Worm (Caenorhabditis elegans) whole organism, L1 larva: Measurements from ENCODE around the gene lcmt-1.
A peak's percentile ranks its signal among the peaks of the same experiment; 100 is the strongest.

Source experiments
- C04F5.9 ChIP-seq: sonication (generic microtip); optimal IDR thresholded peaks from 2 replicates; lab custom pipeline; 2016; ENCODE audit warnings: missing genetic modification characterization, missing compliant biosample characterization
- Y116A8C.19 ChIP-seq: sonication (generic microtip); optimal IDR thresholded peaks from 2 replicates; lab custom pipeline; 2016; ENCODE audit warnings: missing compliant biosample characterization, missing genetic modification characterization, borderline replicate concordance
- aha-1 ChIP-seq: fragments of 150-350 bp; optimal IDR thresholded peaks from 2 replicates; lab custom pipeline; 2014; ENCODE audit warnings: missing biosample characterization, missing genetic modification characterization
- alr-1 ChIP-seq: fragments of 200-800 bp; sonication (Bioruptor generic); optimal IDR thresholded peaks from 2 replicates; lab custom pipeline; 2018; ENCODE audit warnings: borderline replicate concordance, mild to moderate bottlenecking, missing genetic modification characterization, missing compliant biosample characterization
- aly-2 ChIP-seq: fragments of 150-350 bp; optimal IDR thresholded peaks from 2 replicates; lab custom pipeline; 2014; ENCODE audit warnings: missing biosample characterization, missing genetic modification characterization
- ama-1 ChIP-seq: fragments of 150-350 bp; optimal IDR thresholded peaks from 2 replicates; lab custom pipeline; 2014
- blmp-1 ChIP-seq: fragments of 150-350 bp; optimal IDR thresholded peaks from 2 replicates; lab custom pipeline; 2014; ENCODE audit warnings: missing biosample characterization, missing genetic modification characterization
- ceh-8 ChIP-seq: fragments of 200-800 bp; sonication (Bioruptor generic); optimal IDR thresholded peaks from 2 replicates; lab custom pipeline; 2018; ENCODE audit warnings: mild to moderate bottlenecking, missing genetic modification characterization, moderate library complexity, missing compliant biosample characterization
- ceh-82 ChIP-seq, 3 experiments: fragments of 150-350 bp in 1 of 3; sonication (generic microtip) in 2 of 3; optimal IDR thresholded peaks; 2 replicates each; lab custom pipeline; 2014 to 2017; ENCODE audit warnings: missing biosample characterization in 3 of 3, missing genetic modification characterization in 3 of 3
- ceh-90 ChIP-seq: sonication (generic microtip); optimal IDR thresholded peaks from 2 replicates; lab custom pipeline; 2016; ENCODE audit warnings: missing genetic modification characterization, missing compliant biosample characterization
- ces-1 ChIP-seq: fragments of 150-350 bp; optimal IDR thresholded peaks from 2 replicates; lab custom pipeline; 2014; ENCODE audit warnings: missing biosample characterization, missing genetic modification reagents, missing genetic modification characterization
- dpl-1 ChIP-seq, 3 experiments: fragments of 150-350 bp in 2 of 3; sonication (generic microtip) in 1 of 3; optimal IDR thresholded peaks; 2 replicates each; lab custom pipeline; 2014 to 2017; ENCODE audit warnings: missing biosample characterization in 3 of 3, missing genetic modification characterization in 3 of 3, missing genetic modification reagents in 3 of 3
- efl-1 ChIP-seq, 4 experiments: fragments of 150-350 bp; optimal IDR thresholded peaks in 3 of 4; peaks in 1 of 4; 1 replicate in 1 of 4; 2 replicates in 3 of 4; lab custom pipeline; 2014; ENCODE audit warnings: missing biosample characterization in 2 of 4, missing genetic modification characterization in 2 of 4, missing genetic modification reagents in 2 of 4
- efl-3 ChIP-seq: fragments of 200-800 bp; sonication (Bioruptor generic); optimal IDR thresholded peaks from 2 replicates; lab custom pipeline; 2018; ENCODE audit warnings: mild to moderate bottlenecking, missing genetic modification characterization, missing compliant biosample characterization
- egl-13 ChIP-seq: sonication (generic microtip); optimal IDR thresholded peaks from 2 replicates; lab custom pipeline; 2016; ENCODE audit warnings: missing genotype, missing genetic modification reagents, missing genetic modification characterization, missing compliant biosample characterization
- elt-2 ChIP-seq: sonication (generic microtip); optimal IDR thresholded peaks from 2 replicates; lab custom pipeline; 2016; ENCODE audit warnings: missing genetic modification characterization, mild to moderate bottlenecking, inconsistent platforms, missing compliant biosample characterization, missing genetic modification reagents
- ets-5 ChIP-seq: fragments of 200-800 bp; sonication (Bioruptor generic); IDR thresholded peaks from 2 replicates; pipeline ENCODE4 v1.3.6; 2022; ENCODE audit warnings: missing genetic modification characterization, missing compliant biosample characterization
- fkh-8 ChIP-seq: sonication (generic microtip); optimal IDR thresholded peaks from 2 replicates; lab custom pipeline; 2016; ENCODE audit warnings: mild to moderate bottlenecking, missing genetic modification characterization, missing compliant biosample characterization
- fos-1 ChIP-seq: fragments of 150-350 bp; optimal IDR thresholded peaks from 2 replicates; lab custom pipeline; 2014; ENCODE audit warnings: missing biosample characterization, missing genetic modification characterization
- grh-1 ChIP-seq: fragments of 200-800 bp; sonication (Bioruptor generic); IDR thresholded peaks from 2 replicates; pipeline ENCODE4 v1.3.6; 2022; ENCODE audit warnings: missing genetic modification reagents, missing genetic modification characterization, missing compliant biosample characterization
- hpl-2 ChIP-seq: fragments of 150-350 bp; optimal IDR thresholded peaks from 2 replicates; lab custom pipeline; 2014; ENCODE audit warnings: missing biosample characterization, missing genetic modification reagents, missing genetic modification characterization
- irx-1 ChIP-seq: sonication (generic microtip); optimal IDR thresholded peaks from 2 replicates; lab custom pipeline; 2016; ENCODE audit warnings: missing genetic modification characterization, missing compliant biosample characterization
- lin-14 ChIP-seq: fragments of 200-800 bp; sonication (Bioruptor generic); optimal IDR thresholded peaks from 2 replicates; lab custom pipeline; 2018; ENCODE audit warnings: mild to moderate bottlenecking, missing genetic modification characterization, moderate library complexity, missing compliant biosample characterization
- lin-15B ChIP-seq: fragments of 150-350 bp; sonication (generic microtip); optimal IDR thresholded peaks from 3 replicates; lab custom pipeline; 2014; ENCODE audit warnings: missing biosample characterization, missing genetic modification characterization
- lir-3 ChIP-seq: sonication (generic microtip); optimal IDR thresholded peaks from 2 replicates; lab custom pipeline; 2016; ENCODE audit warnings: mild to moderate bottlenecking, missing genetic modification characterization, moderate library complexity, missing compliant biosample characterization; ENCODE audit not compliant: poor library complexity
- lsy-2 ChIP-seq, 2 experiments: fragments of 150-350 bp; optimal IDR thresholded peaks; 2 replicates each; lab custom pipeline; 2014; ENCODE audit warnings: missing biosample characterization in 2 of 2, missing genetic modification characterization in 2 of 2
- mab-9 ChIP-seq: fragments of 200-800 bp; sonication (Bioruptor generic); IDR thresholded peaks from 2 replicates; pipeline ENCODE4 v1.3.6; 2022; ENCODE audit warnings: missing genetic modification reagents, missing genetic modification characterization, missing compliant biosample characterization
- mdl-1 ChIP-seq, 2 experiments: fragments of 150-350 bp; optimal IDR thresholded peaks; 2 replicates each; lab custom pipeline; 2014 to 2017; ENCODE audit warnings: missing biosample characterization in 2 of 2, missing genetic modification characterization in 2 of 2, inconsistent platforms in 1 of 2
- nhr-11 ChIP-seq: fragments of 150-350 bp; optimal IDR thresholded peaks from 2 replicates; lab custom pipeline; 2014; ENCODE audit warnings: missing biosample characterization, missing genetic modification characterization
- nhr-237 ChIP-seq: fragments of 150-350 bp; optimal IDR thresholded peaks from 2 replicates; lab custom pipeline; 2014; ENCODE audit warnings: missing biosample characterization, missing genetic modification characterization
- nhr-28 ChIP-seq: fragments of 150-350 bp; optimal IDR thresholded peaks from 2 replicates; lab custom pipeline; 2014; ENCODE audit warnings: missing biosample characterization, missing genetic modification characterization
- nhr-47 ChIP-seq: sonication (generic microtip); optimal IDR thresholded peaks from 2 replicates; lab custom pipeline; 2016; ENCODE audit warnings: mild to moderate bottlenecking, missing genetic modification characterization, moderate library complexity, missing compliant biosample characterization
- nhr-76 ChIP-seq: sonication (generic microtip); optimal IDR thresholded peaks from 2 replicates; lab custom pipeline; 2017; ENCODE audit warnings: missing biosample characterization, missing genetic modification characterization
- nhr-77 ChIP-seq: fragments of 150-350 bp; optimal IDR thresholded peaks from 2 replicates; lab custom pipeline; 2014; ENCODE audit warnings: missing biosample characterization, missing genetic modification characterization
- nhr-84 ChIP-seq: sonication (generic microtip); optimal IDR thresholded peaks from 2 replicates; lab custom pipeline; 2017; ENCODE audit warnings: missing biosample characterization, missing genetic modification characterization
- nhr-90 ChIP-seq: sonication (generic microtip); optimal IDR thresholded peaks from 2 replicates; lab custom pipeline; 2016; ENCODE audit warnings: mild to moderate bottlenecking, missing genetic modification characterization, missing compliant biosample characterization; ENCODE audit not compliant: poor library complexity
- pag-3 ChIP-seq: sonication (generic microtip); optimal IDR thresholded peaks from 2 replicates; lab custom pipeline; 2017; ENCODE audit warnings: missing genetic modification characterization, mild to moderate bottlenecking, missing compliant biosample characterization, antibody characterized with exemption, borderline replicate concordance; ENCODE audit not compliant: insufficient read depth
- rnt-1 ChIP-seq: sonication (generic microtip); optimal IDR thresholded peaks from 2 replicates; lab custom pipeline; 2016; ENCODE audit warnings: mild to moderate bottlenecking, missing genetic modification characterization, moderate library complexity, missing compliant biosample characterization
- sox-4 ChIP-seq: sonication (generic microtip); optimal IDR thresholded peaks from 2 replicates; lab custom pipeline; 2016; ENCODE audit warnings: missing genetic modification characterization, missing compliant biosample characterization
- sptf-1 ChIP-seq: fragments of 150-350 bp; optimal IDR thresholded peaks from 2 replicates; lab custom pipeline; 2014; ENCODE audit warnings: missing biosample characterization, missing genetic modification characterization
- sup-37 ChIP-seq: fragments of 200-800 bp; sonication (Bioruptor generic); optimal IDR thresholded peaks from 2 replicates; lab custom pipeline; 2018; ENCODE audit warnings: mild to moderate bottlenecking, missing genetic modification characterization, missing compliant biosample characterization
- unc-130 ChIP-seq: fragments of 150-350 bp; optimal IDR thresholded peaks from 2 replicates; lab custom pipeline; 2017; ENCODE audit warnings: missing biosample characterization, missing genetic modification characterization, inconsistent platforms
- unc-86 ChIP-seq: sonication (generic microtip); optimal IDR thresholded peaks from 2 replicates; lab custom pipeline; 2016; ENCODE audit warnings: missing genetic modification characterization, missing compliant biosample characterization
- unc-98 ChIP-seq: fragments of 200-800 bp; sonication (Bioruptor generic); IDR thresholded peaks from 2 replicates; pipeline ENCODE4 v1.3.6; 2022; ENCODE audit warnings: missing genetic modification characterization, missing compliant biosample characterization
- vab-15 ChIP-seq: sonication (generic microtip); optimal IDR thresholded peaks from 2 replicates; lab custom pipeline; 2017; ENCODE audit warnings: missing genotype, mild to moderate bottlenecking, missing genetic modification characterization, missing compliant biosample characterization
- xbp-1 ChIP-seq: sonication (generic microtip); optimal IDR thresholded peaks from 2 replicates; lab custom pipeline; 2016; ENCODE audit warnings: missing genetic modification characterization, missing compliant biosample characterization
- zip-4 ChIP-seq: fragments of 200-800 bp; sonication (Bioruptor generic); optimal IDR thresholded peaks from 2 replicates; lab custom pipeline; 2018; ENCODE audit warnings: mild to moderate bottlenecking, missing genetic modification characterization, moderate library complexity, missing compliant biosample characterization
- ztf-11 ChIP-seq, 2 experiments: sonication (generic microtip); optimal IDR thresholded peaks; 2 replicates each; lab custom pipeline; 2016 to 2017; ENCODE audit warnings: missing genetic modification characterization in 2 of 2, missing biosample characterization in 1 of 2, missing compliant biosample characterization in 1 of 2

lcmt-1 gene

ce11 chrIII:4317065-4317752 is 26.0 kb upstream of the lcmt-1 start, which contains the start of gene tag-131 (continued):
- no peak for TF ChIP-seq unc-130 (tag; lab: Kevin White, UChicago)
- TF ChIP-seq efl-3 (GFP tag; lab: Kevin White, UChicago) = no peak
- no peak for TF ChIP-seq aha-1 (tag; lab: Kevin White, UChicago)
- TF ChIP-seq hpl-2 (GFP tag; lab: Kevin White, UChicago) = no peak
- no peak for TF ChIP-seq lin-15B
- TF ChIP-seq ztf-11 (tag; optimal IDR thresholded peaks at IDR 0.05; lab: Kevin White, UChicago) = no peak
- no peak for TF ChIP-seq fos-1 (tag; lab: Kevin White, UChicago)
- TF ChIP-seq elt-2 (tag; lab: Kevin White, UChicago) = no peak
- no peak for TF ChIP-seq mab-9 (GFP tag; lab: Robert Waterston, UW)
- no peak for TF ChIP-seq ceh-8 (GFP tag; lab: Kevin White, UChicago)
- peak; percentile 3 to 20 (median 4) for TF ChIP-seq dpl-1 (GFP tag; optimal IDR thresholded peaks at IDR 0.05; lab: Kevin White, UChicago)
- TF ChIP-seq egl-13 = no peak
- TF ChIP-seq sox-4 (tag; lab: Kevin White, UChicago) = no peak
- TF ChIP-seq lir-3 = peak; percentile 16
- TF ChIP-seq zip-4 = no peak
- no peak for TF ChIP-seq sup-37 (GFP tag; lab: Kevin White, UChicago)
- TF ChIP-seq ets-5 = no peak
- TF ChIP-seq nhr-47 (tag; lab: Kevin White, UChicago) = peak; percentile 36
- TF ChIP-seq alr-1 = no peak
- peak; percentile 8 for TF ChIP-seq xbp-1
- TF ChIP-seq C04F5.9 (tag; lab: Kevin White, UChicago) = no peak
- peak in 1 of 2 experiments; percentile 26 for TF ChIP-seq mdl-1 (tag; optimal IDR thresholded peaks at IDR 0.05; lab: Kevin White, UChicago)
- TF ChIP-seq fkh-8 (tag; lab: Kevin White, UChicago) = no peak
- TF ChIP-seq lin-14 = peak; percentile 61
- no peak for TF ChIP-seq unc-98 (GFP tag; lab: Robert Waterston, UW)
- TF ChIP-seq irx-1 (tag; lab: Kevin White, UChicago) = no peak
- no peak for TF ChIP-seq nhr-77
- TF ChIP-seq pag-3 = no peak
- TF ChIP-seq nhr-28 = no peak
- peak; percentile 74 for TF ChIP-seq rnt-1 (tag; lab: Kevin White, UChicago)
- no peak for TF ChIP-seq unc-86 (tag; lab: Kevin White, UChicago)
- TF ChIP-seq grh-1 = no peak
- no peak for TF ChIP-seq vab-15
- TF ChIP-seq nhr-76 (tag; lab: Kevin White, UChicago) = no peak
- TF ChIP-seq nhr-237 = no peak
- no peak for TF ChIP-seq Y116A8C.19
- peak; percentile 64 for TF ChIP-seq blmp-1 (tag; lab: Kevin White, UChicago)
- TF ChIP-seq, all 84 proteins: peak for 22

- TF ChIP-seq efl-1 (optimal IDR thresholded peaks at IDR 0.05; lab: Kevin White, UChicago) (no peak), efl-1 (GFP tag; optimal IDR thresholded peaks at IDR 0.05 in 1 of 2; lab: Kevin White, UChicago) (peak in 1 of 2 experiments; percentile 48), mab-9 (GFP tag; lab: Robert Waterston, UW) (no peak), nhr-11 (tag; lab: Kevin White, UChicago) (no peak)
Measured at ce11 chrIII:4320113-4320512, 23.1 kb upstream of the lcmt-1 start, which contains the start of gene H38K22.6. Gene H38K22.6 (plus strand): TSS chrIII:4320413.

- TF ChIP-seq unc-98 (GFP tag; lab: Robert Waterston, UW) = no peak
- no peak for TF ChIP-seq nhr-90 (tag; lab: Kevin White, UChicago)
- TF ChIP-seq vab-15 = no peak
- no peak for TF ChIP-seq nhr-28
- TF ChIP-seq ama-1 (lab: Kevin White, UChicago) = no peak
- no peak for TF ChIP-seq sptf-1 (tag; lab: Kevin White, UChicago)
- no peak for TF ChIP-seq ceh-90 (tag; lab: Kevin White, UChicago)
- TF ChIP-seq mdl-1 (tag; optimal IDR thresholded peaks at IDR 0.05; lab: Kevin White, UChicago) = no peak
- no peak for TF ChIP-seq aly-2
- no peak for TF ChIP-seq ceh-8 (GFP tag; lab: Kevin White, UChicago)
- no peak for TF ChIP-seq hpl-2 (GFP tag; lab: Kevin White, UChicago)
- no peak for TF ChIP-seq ces-1 (GFP tag; lab: Kevin White, UChicago)
- no peak for TF ChIP-seq ztf-11 (tag; optimal IDR thresholded peaks at IDR 0.05; lab: Kevin White, UChicago)
- TF ChIP-seq egl-13 = no peak
- TF ChIP-seq nhr-84 (tag; lab: Kevin White, UChicago) = no peak
- no peak for TF ChIP-seq lin-15B
- no peak for TF ChIP-seq ceh-82 (tag; optimal IDR thresholded peaks at IDR 0.05; lab: Kevin White, UChicago)
- TF ChIP-seq lsy-2 (tag; optimal IDR thresholded peaks at IDR 0.05; lab: Kevin White, UChicago) = no peak
- no peak for TF ChIP-seq lir-3
Measured at ce11 chrIII:4321399-4321798, 21.8 kb upstream of the lcmt-1 start, which contains the start of gene H38K22.7. Gene H38K22.7 (plus strand): TSS chrIII:4321699.
